Worm (Caenorhabditis elegans) whole organism, L2 larva: Measurements from ENCODE around the gene B0228.9.

Experiments
- C34F6.9 ChIP-seq: fragments of 150-350 bp; optimal IDR thresholded peaks from 2 replicates; lab custom pipeline; 2014; ENCODE audit warnings: missing biosample characterization, missing genetic modification characterization
- F13H6.1 ChIP-seq: sonication (generic microtip); optimal IDR thresholded peaks from 2 replicates; lab custom pipeline; 2016; ENCODE audit warnings: missing genetic modification characterization, missing compliant biosample characterization
- R02D3.7 ChIP-seq: fragments of 150-350 bp; optimal IDR thresholded peaks from 2 replicates; lab custom pipeline; 2014; ENCODE audit warnings: missing biosample characterization, missing genetic modification characterization
- Y55F3AM.14 ChIP-seq: fragments of 200-800 bp; sonication (Bioruptor generic); optimal IDR thresholded peaks from 2 replicates; lab custom pipeline; 2018; ENCODE audit warnings: mild to moderate bottlenecking, missing genetic modification characterization, missing compliant biosample characterization
- ZK546.5 ChIP-seq: sonication (generic microtip); optimal IDR thresholded peaks from 2 replicates; lab custom pipeline; 2017; ENCODE audit warnings: missing biosample characterization, missing genetic modification characterization
- ama-1 ChIP-seq: fragments of 150-350 bp; optimal IDR thresholded peaks from 2 replicates; lab custom pipeline; 2018; ENCODE audit warnings: inconsistent platforms
- blmp-1 ChIP-seq: sonication (generic microtip); optimal IDR thresholded peaks from 2 replicates; lab custom pipeline; 2017; ENCODE audit warnings: missing genetic modification characterization, mild to moderate bottlenecking, missing compliant biosample characterization, antibody characterized with exemption, moderate library complexity; ENCODE audit not compliant: insufficient read depth
- ceh-82 ChIP-seq: fragments of 150-350 bp; optimal IDR thresholded peaks from 2 replicates; lab custom pipeline; 2014; ENCODE audit warnings: missing biosample characterization, missing genetic modification characterization
- crh-2 ChIP-seq: sonication (generic microtip); optimal IDR thresholded peaks from 2 replicates; lab custom pipeline; 2017; ENCODE audit warnings: missing biosample characterization, missing genetic modification characterization
- dmd-4 ChIP-seq: sonication (generic microtip); optimal IDR thresholded peaks from 2 replicates; lab custom pipeline; 2017; ENCODE audit warnings: missing biosample characterization, missing genetic modification characterization
- egl-27 ChIP-seq: sonication (generic microtip); optimal IDR thresholded peaks from 3 replicates; lab custom pipeline; 2017; ENCODE audit warnings: missing biosample characterization, missing genetic modification reagents, missing genetic modification characterization
- elt-1 ChIP-seq: fragments of 150-350 bp; optimal IDR thresholded peaks from 2 replicates; lab custom pipeline; 2014; ENCODE audit warnings: missing biosample characterization, missing genetic modification characterization
- fos-1 ChIP-seq: fragments of 150-350 bp; optimal IDR thresholded peaks from 2 replicates; lab custom pipeline; 2014; ENCODE audit warnings: missing biosample characterization, missing genetic modification characterization
- gmeb-1 ChIP-seq: fragments of 150-350 bp; optimal IDR thresholded peaks from 2 replicates; lab custom pipeline; 2014; ENCODE audit warnings: missing biosample characterization, missing genetic modification characterization
- lin-13 ChIP-seq: fragments of 150-350 bp; optimal IDR thresholded peaks from 2 replicates; lab custom pipeline; 2014; ENCODE audit warnings: missing biosample characterization, missing genetic modification reagents, missing genetic modification characterization
- lin-39 ChIP-seq: fragments of 150-350 bp; optimal IDR thresholded peaks from 2 replicates; lab custom pipeline; 2014; ENCODE audit warnings: missing biosample characterization, missing genetic modification reagents, missing genetic modification characterization
- lsy-2 ChIP-seq, 2 experiments: fragments of 150-350 bp in 1 of 2; sonication (generic microtip) in 1 of 2; optimal IDR thresholded peaks; 2 replicates each; lab custom pipeline; 2014 to 2017; ENCODE audit warnings: missing biosample characterization in 2 of 2, missing genetic modification characterization in 2 of 2
- mab-5 ChIP-seq: fragments of 150-350 bp; optimal IDR thresholded peaks from 2 replicates; lab custom pipeline; 2014; ENCODE audit warnings: missing biosample characterization, missing genetic modification characterization
- mbf-1 ChIP-seq: sonication (generic microtip); optimal IDR thresholded peaks from 2 replicates; lab custom pipeline; 2017; ENCODE audit warnings: missing biosample characterization, missing genetic modification characterization
- mdl-1 ChIP-seq, 2 experiments: fragments of 150-350 bp in 1 of 2; sonication (generic microtip) in 1 of 2; optimal IDR thresholded peaks; 2 replicates each; lab custom pipeline; 2017; ENCODE audit warnings: missing biosample characterization in 2 of 2, missing genetic modification characterization in 2 of 2
- nhr-10 ChIP-seq: sonication (generic microtip); optimal IDR thresholded peaks from 2 replicates; lab custom pipeline; 2017; ENCODE audit warnings: missing biosample characterization, missing genetic modification characterization
- nhr-11 ChIP-seq: fragments of 150-350 bp; optimal IDR thresholded peaks from 2 replicates; lab custom pipeline; 2014; ENCODE audit warnings: missing biosample characterization, missing genetic modification characterization
- nhr-12 ChIP-seq: fragments of 150-350 bp; optimal IDR thresholded peaks from 2 replicates; lab custom pipeline; 2014; ENCODE audit warnings: missing biosample characterization, missing genetic modification characterization
- nhr-129 ChIP-seq: fragments of 150-350 bp; optimal IDR thresholded peaks from 2 replicates; lab custom pipeline; 2014; ENCODE audit warnings: missing biosample characterization, missing genetic modification characterization
- nhr-21 ChIP-seq: fragments of 150-350 bp; optimal IDR thresholded peaks from 2 replicates; lab custom pipeline; 2014; ENCODE audit warnings: missing biosample characterization, missing genetic modification characterization
- nhr-23 ChIP-seq: fragments of 150-350 bp; optimal IDR thresholded peaks from 2 replicates; lab custom pipeline; 2014; ENCODE audit warnings: missing biosample characterization, missing genetic modification reagents, missing genetic modification characterization
- nhr-237 ChIP-seq: fragments of 150-350 bp; optimal IDR thresholded peaks from 2 replicates; lab custom pipeline; 2014; ENCODE audit warnings: missing biosample characterization, missing genetic modification characterization
- nhr-25 ChIP-seq: fragments of 150-350 bp; sonication (generic microtip); optimal IDR thresholded peaks from 3 replicates; lab custom pipeline; 2014; ENCODE audit warnings: missing biosample characterization, missing genetic modification characterization
- nhr-6 ChIP-seq: fragments of 150-350 bp; optimal IDR thresholded peaks from 2 replicates; lab custom pipeline; 2014; ENCODE audit warnings: missing biosample characterization, missing genetic modification characterization
- nhr-77 ChIP-seq: fragments of 150-350 bp; optimal IDR thresholded peaks from 2 replicates; lab custom pipeline; 2014; ENCODE audit warnings: missing biosample characterization, missing genetic modification characterization
- peb-1 ChIP-seq: fragments of 150-350 bp; optimal IDR thresholded peaks from 2 replicates; lab custom pipeline; 2014; ENCODE audit warnings: missing biosample characterization, missing genetic modification characterization
- sma-3 ChIP-seq: sonication (generic microtip); optimal IDR thresholded peaks from 2 replicates; lab custom pipeline; 2016; ENCODE audit warnings: missing genetic modification reagents, missing genetic modification characterization, missing compliant biosample characterization
- sma-9 ChIP-seq, 2 experiments: fragments of 150-350 bp in 1 of 2; sonication (generic microtip) in 1 of 2; optimal IDR thresholded peaks; 2 replicates each; lab custom pipeline; 2014 to 2016; ENCODE audit warnings: missing genetic modification characterization in 2 of 2, mild to moderate bottlenecking in 1 of 2, missing biosample characterization in 1 of 2, missing compliant biosample characterization in 1 of 2, missing genetic modification reagents in 1 of 2, moderate library complexity in 1 of 2
- snpc-4 ChIP-seq: fragments of 150-350 bp; optimal IDR thresholded peaks from 2 replicates; lab custom pipeline; 2014; ENCODE audit warnings: missing biosample characterization, missing genetic modification characterization
- unc-55 ChIP-seq: fragments of 150-350 bp; sonication (generic microtip); optimal IDR thresholded peaks from 3 replicates; lab custom pipeline; 2014; ENCODE audit warnings: missing biosample characterization, missing genetic modification reagents, missing genetic modification characterization
- unc-62 ChIP-seq: fragments of 150-350 bp; optimal IDR thresholded peaks from 2 replicates; lab custom pipeline; 2014; ENCODE audit warnings: missing biosample characterization, missing genetic modification reagents, missing genetic modification characterization
- zag-1 ChIP-seq: fragments of 150-350 bp; optimal IDR thresholded peaks from 2 replicates; lab custom pipeline; 2014; ENCODE audit warnings: missing biosample characterization, missing genetic modification characterization
- ztf-1 ChIP-seq: fragments of 200-800 bp; sonication (Bioruptor generic); conservative IDR thresholded peaks from 2 replicates; pipeline ENCODE4 v1.3.6; 2022; ENCODE audit warnings: missing genetic modification characterization, missing compliant biosample characterization
- ztf-4 ChIP-seq: fragments of 150-350 bp; optimal IDR thresholded peaks from 2 replicates; lab custom pipeline; 2014; ENCODE audit warnings: missing biosample characterization, missing genetic modification characterization

Gene B0228.9

DNA sequence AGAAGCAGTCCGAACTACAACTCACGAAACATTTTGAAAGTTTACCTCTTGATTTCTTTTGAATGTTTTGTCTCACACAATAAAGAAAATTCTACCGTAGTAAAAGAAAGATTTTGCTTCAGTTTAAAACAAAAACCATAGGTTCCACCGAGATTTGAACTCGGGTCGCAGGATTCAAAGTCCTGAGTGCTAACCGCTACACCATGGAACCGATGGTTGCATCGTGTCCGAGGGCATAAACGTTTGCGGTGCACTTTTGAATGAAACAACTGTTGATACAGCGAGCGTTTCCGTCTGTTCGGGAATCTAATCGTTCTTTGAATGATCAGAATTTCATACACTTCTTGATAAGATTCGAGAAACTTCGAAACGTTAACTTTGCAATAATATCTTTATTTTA is 6.7 kb downstream of the B0228.9 start:
- TF ChIP-seq ama-1 (lab: Kevin White, UChicago) (peak; percentile 38), nhr-12 (tag; lab: Kevin White, UChicago) (no peak), egl-27 (tag; lab: Kevin White, UChicago) (peak; percentile 24), lin-13 (peak; percentile 52), snpc-4 (no peak), mab-5 (tag; lab: Kevin White, UChicago) (no peak), nhr-129 (peak; percentile 74), sma-9 (GFP tag; optimal IDR thresholded peaks at IDR 0.05; lab: Kevin White, UChicago) (peak; percentile 75), sma-9 (tag; optimal IDR thresholded peaks at IDR 0.05; lab: Kevin White, UChicago) (no peak), lsy-2 (tag; optimal IDR thresholded peaks at IDR 0.05; lab: Kevin White, UChicago) (peak in 1 of 2 experiments; percentile 66), R02D3.7 (no peak), crh-2 (tag; lab: Kevin White, UChicago) (peak; percentile 88), sma-3 (GFP tag; lab: Kevin White, UChicago) (peak; percentile 81), nhr-23 (no peak), F13H6.1 (tag; lab: Kevin White, UChicago) (peak; percentile 4), fos-1 (peak; percentile 44), blmp-1 (tag; lab: Kevin White, UChicago) (no peak), gmeb-1 (tag; lab: Kevin White, UChicago) (peak; percentile 69), ztf-4 (tag; lab: Kevin White, UChicago) (peak; percentile 39), nhr-21 (tag; lab: Kevin White, UChicago) (peak; percentile 85), nhr-77 (tag; lab: Kevin White, UChicago) (peak; percentile 7), nhr-11 (tag; lab: Kevin White, UChicago) (no peak)

DNA sequence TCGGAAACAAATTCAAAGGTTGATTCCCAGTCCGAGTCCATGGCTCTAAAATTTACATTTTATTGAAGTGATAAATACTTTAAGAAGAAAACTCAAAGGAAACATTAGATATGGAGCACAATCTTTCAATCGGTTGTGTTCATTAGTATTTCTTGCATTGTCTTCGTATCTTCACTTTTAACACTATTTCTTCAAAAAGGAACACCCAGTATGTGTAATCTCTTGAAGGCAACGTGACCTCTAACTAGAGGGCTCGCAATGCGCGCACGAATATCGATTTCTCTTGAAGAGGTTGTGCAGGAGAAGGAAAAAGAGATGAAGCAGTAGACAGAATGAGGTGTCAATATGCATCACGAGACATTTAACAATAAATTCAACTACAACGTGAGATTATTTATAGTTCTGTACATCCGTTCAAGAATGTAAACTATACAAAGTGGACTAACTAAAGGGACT is 8.3 kb downstream of the B0228.9 start, which contains the start of the genes B0228.6 and B0228.1:
TSS of gene B0228.6 (minus strand) at position 51 of the 456 bp plus-strand sequence.
TSS of gene B0228.1 (plus strand) at position 228 of the 456 bp plus-strand sequence.
- TF ChIP-seq zag-1 (tag; lab: Kevin White, UChicago), result no peak
- peak; percentile 76 for TF ChIP-seq C34F6.9 (tag; lab: Kevin White, UChicago)
- peak in 1 of 2 experiments; percentile 38 for TF ChIP-seq lsy-2 (tag; optimal IDR thresholded peaks at IDR 0.05; lab: Kevin White, UChicago)

DNA sequence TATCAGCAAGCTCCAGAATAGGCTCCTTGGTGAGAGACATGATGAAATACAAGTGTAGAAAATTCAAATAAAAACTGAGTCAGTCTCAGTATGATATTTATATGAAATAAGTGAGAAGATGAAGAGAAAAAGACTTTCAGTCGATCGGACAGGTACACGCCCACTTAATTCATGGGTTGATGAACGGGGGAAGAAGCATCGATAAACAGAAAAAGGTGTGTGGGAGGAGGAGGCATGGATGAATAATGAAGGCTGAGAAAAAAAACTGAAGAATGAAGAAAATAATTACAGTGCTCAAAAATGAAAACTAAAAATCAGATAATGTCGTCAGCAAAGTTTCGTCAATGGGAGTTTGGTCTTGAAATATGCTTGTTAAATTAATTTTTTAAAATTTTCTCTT is 10.0 kb downstream of the B0228.9 start, which contains the start of gene trx-1:
TSS of gene trx-1 (minus strand) at position 101 of the 400 bp plus-strand sequence.
- no peak for TF ChIP-seq ZK546.5
- TF ChIP-seq unc-62, result no peak
- no peak for TF ChIP-seq nhr-23
- TF ChIP-seq lin-39 (tag; lab: Kevin White, UChicago), result no peak
- TF ChIP-seq fos-1, result no peak
- no peak for TF ChIP-seq elt-1 (tag; lab: Kevin White, UChicago)
- no peak for TF ChIP-seq mdl-1 (tag; optimal IDR thresholded peaks at IDR 0.05; lab: Kevin White, UChicago)
- TF ChIP-seq peb-1, result no peak

DNA sequence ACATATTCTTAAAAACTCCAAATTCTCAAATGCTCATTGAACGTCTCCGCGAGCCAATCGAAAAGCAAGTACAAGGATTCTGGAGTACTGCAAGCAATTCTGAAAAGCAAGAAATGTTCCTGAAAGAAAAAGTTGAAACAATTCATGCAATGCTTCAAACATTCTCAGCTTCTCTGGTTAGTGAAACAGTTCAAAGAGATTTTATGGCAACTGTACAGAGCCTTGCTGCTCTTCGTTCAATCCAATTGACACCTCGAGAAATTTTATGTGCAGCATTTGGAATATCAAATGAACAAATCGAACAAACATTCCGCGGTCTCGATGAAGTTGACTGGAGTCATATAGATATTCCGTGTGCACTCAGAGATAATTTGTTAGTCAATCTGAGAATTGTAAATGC is 26.7 kb downstream of the B0228.9 start:
- TF ChIP-seq nhr-129, result no peak
- TF ChIP-seq unc-55, result no peak
- no peak for TF ChIP-seq F13H6.1 (tag; lab: Kevin White, UChicago)
- TF ChIP-seq ztf-1 (GFP tag; lab: Robert Waterston, UW), result no peak
- TF ChIP-seq nhr-237 (tag; lab: Kevin White, UChicago), result no peak
- TF ChIP-seq nhr-11 (tag; lab: Kevin White, UChicago), result no peak
- no peak for TF ChIP-seq nhr-10
- no peak for TF ChIP-seq C34F6.9 (tag; lab: Kevin White, UChicago)
- no peak for TF ChIP-seq mbf-1 (tag; lab: Kevin White, UChicago)
- no peak for TF ChIP-seq nhr-6 (tag; lab: Kevin White, UChicago)
- TF ChIP-seq Y55F3AM.14 (GFP tag; lab: Kevin White, UChicago), result no peak

DNA sequence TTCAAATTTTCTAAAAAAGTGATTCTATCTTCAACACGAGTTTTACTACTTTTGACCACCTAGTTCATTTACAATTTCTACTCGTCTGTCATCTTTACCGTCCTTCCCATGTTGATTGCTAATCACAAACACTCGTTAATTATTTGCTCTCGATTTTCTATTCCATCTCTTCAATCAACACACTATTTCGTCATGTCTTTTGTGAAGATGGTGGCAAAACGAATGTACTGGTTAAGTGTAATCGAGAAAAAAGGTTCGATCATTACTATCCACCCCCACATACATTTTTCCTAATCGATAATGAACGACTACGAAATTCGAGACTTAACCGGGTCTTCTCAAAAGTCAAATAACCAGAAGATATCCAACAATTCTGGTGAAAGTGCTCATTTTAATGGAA is 38.9 kb downstream of the B0228.9 start, which contains the start of gene cpna-2:
TSS of gene cpna-2 (plus strand) at position 301 of the 400 bp plus-strand sequence.
- TF ChIP-seq ztf-4 (tag; lab: Kevin White, UChicago), result no peak
- TF ChIP-seq crh-2 (tag; lab: Kevin White, UChicago), result no peak
- no peak for TF ChIP-seq elt-1 (tag; lab: Kevin White, UChicago)
- no peak for TF ChIP-seq unc-55
- TF ChIP-seq R02D3.7, result no peak
- TF ChIP-seq nhr-12 (tag; lab: Kevin White, UChicago), result no peak
- TF ChIP-seq mbf-1 (tag; lab: Kevin White, UChicago), result no peak
- TF ChIP-seq nhr-11 (tag; lab: Kevin White, UChicago), result no peak
- no peak for TF ChIP-seq nhr-23
- TF ChIP-seq blmp-1 (tag; lab: Kevin White, UChicago), result no peak
- no peak for TF ChIP-seq mdl-1 (tag; optimal IDR thresholded peaks at IDR 0.05; lab: Kevin White, UChicago)
- TF ChIP-seq egl-27 (tag; lab: Kevin White, UChicago), result no peak
- no peak for TF ChIP-seq dmd-4 (tag; lab: Kevin White, UChicago)
- no peak for TF ChIP-seq nhr-25 (tag; lab: Kevin White, UChicago)
- no peak for TF ChIP-seq ceh-82 (tag; lab: Kevin White, UChicago)
